Fruit fly (Drosophila melanogaster): ENCODE results near the gene CG7453.

Gene CG7453

dm6 chrX:19179696-19180255 is at the start of gene CG7453, which contains the start of gene CG7556 (continued):
- peak; percentile 12 for TF ChIP-seq gfzf (GFP tag; optimal IDR thresholded peaks at IDR 0.05)
- no peak for TF ChIP-seq run (tag; optimal IDR thresholded peaks at IDR 0.05)
- TF ChIP-seq MBD-R2 (GFP tag; IDR thresholded peaks at IDR 0.05): peak; percentile 83
- peak; percentile 35 for TF ChIP-seq Atf3 (GFP tag; optimal IDR thresholded peaks at IDR 0.05)
- TF ChIP-seq unc-4 (GFP tag; IDR thresholded peaks at IDR 0.05; ENCODE audit: partially characterized antibody): no peak
- no peak for TF ChIP-seq ara (GFP tag; IDR thresholded peaks at IDR 0.05)
- TF ChIP-seq Mes4 (GFP tag; optimal IDR thresholded peaks at IDR 0.05): peak; percentile 54
- peak; percentile 55 for TF ChIP-seq CG33557 (GFP tag; optimal IDR thresholded peaks at IDR 0.05)
- TF ChIP-seq CG15696 (tag; optimal IDR thresholded peaks at IDR 0.05): peak; percentile 74
- TF ChIP-seq az2 (GFP tag; optimal IDR thresholded peaks at IDR 0.05): peak; percentile 80
- peak; percentile 64 for TF ChIP-seq Dek (tag; optimal IDR thresholded peaks at IDR 0.05)
- peak; percentile 77 for TF ChIP-seq CG15269 (tag; optimal IDR thresholded peaks at IDR 0.05)
- TF ChIP-seq nmo (GFP tag; optimal IDR thresholded peaks at IDR 0.05): peak; percentile 80
- TF ChIP-seq NFAT (GFP tag; IDR thresholded peaks at IDR 0.05): 0 out of 2 replicates have a peak, but pooled peaks have one; percentile 3
- TF ChIP-seq B-H2 (GFP tag; optimal IDR thresholded peaks at IDR 0.05): peak; percentile 35
- TF ChIP-seq Mad (GFP tag; optimal IDR thresholded peaks at IDR 0.05): peak; percentile 60
- no peak for TF ChIP-seq Bgb (GFP tag; IDR thresholded peaks at IDR 0.05; ENCODE audit: partially characterized antibody)
- peak; percentile 12 for TF ChIP-seq CG1603 (tag; optimal IDR thresholded peaks at IDR 0.05)
- TF ChIP-seq dan (GFP tag; IDR thresholded peaks at IDR 0.05): no peak
- 0 out of 3 replicates have a peak, but pooled peaks have one; percentile 28 for TF ChIP-seq zfh1 (GFP tag; IDR thresholded peaks at IDR 0.05)
- TF ChIP-seq CG42726 (GFP tag; IDR thresholded peaks at IDR 0.05; ENCODE audit: partially characterized antibody): no peak
- TF ChIP-seq NC2α (GFP tag; optimal IDR thresholded peaks at IDR 0.05): peak; percentile 48
- TF ChIP-seq CG13287 (GFP tag; IDR thresholded peaks at IDR 0.05; ENCODE audit: partially characterized antibody): 0 out of 2 replicates have a peak, but pooled peaks have one; percentile 14
- no peak for TF ChIP-seq inv (GFP tag; IDR thresholded peaks at IDR 0.05; ENCODE audit: partially characterized antibody)
- TF ChIP-seq pan (optimal IDR thresholded peaks at IDR 0.05): no peak
- peak in 1 of 2 experiments; percentile 35 for TF ChIP-seq pan (GFP tag; optimal IDR thresholded peaks at IDR 0.05 in 1 of 2, IDR thresholded peaks at IDR 0.05 in 1 of 2)
- no peak for TF ChIP-seq abd-A (tag; optimal IDR thresholded peaks at IDR 0.05)
- TF ChIP-seq cad (GFP tag; optimal IDR thresholded peaks at IDR 0.05): no peak
- TF ChIP-seq fd102C (GFP tag; optimal IDR thresholded peaks at IDR 0.05): no peak
- peak; percentile 50 for TF ChIP-seq NK7.1 (GFP tag; optimal IDR thresholded peaks at IDR 0.05)
- TF ChIP-seq oc (tag; optimal IDR thresholded peaks at IDR 0.05): no peak
- TF ChIP-seq ftz-f1 (GFP tag; optimal IDR thresholded peaks at IDR 0.05): no peak
- no peak for TF ChIP-seq Oaz (GFP tag; IDR thresholded peaks at IDR 0.05)
- no peak for TF ChIP-seq CG1024 (GFP tag; IDR thresholded peaks at IDR 0.05)
- TF ChIP-seq Ravus (GFP tag; IDR thresholded peaks at IDR 0.05): no peak
- peak; percentile 54 for TF ChIP-seq CG9437 (GFP tag; optimal IDR thresholded peaks at IDR 0.05)
- peak; percentile 51; the same call in 2 of the 3 replicates for TF ChIP-seq CG7357 (GFP tag; IDR thresholded peaks at IDR 0.05)
- TF ChIP-seq Hr3 (GFP tag; optimal IDR thresholded peaks at IDR 0.05): peak; percentile 77
- TF ChIP-seq CG7987 (GFP tag; optimal IDR thresholded peaks at IDR 0.05): no peak
- peak; percentile 22 for TF ChIP-seq tap (tag; optimal IDR thresholded peaks at IDR 0.05)
- peak; percentile 18 for TF ChIP-seq crc (GFP tag; optimal IDR thresholded peaks at IDR 0.05)
- no peak for TF ChIP-seq CTCF (GFP tag; optimal IDR thresholded peaks at IDR 0.05)
- no peak for TF ChIP-seq Lpt (GFP tag; optimal IDR thresholded peaks at IDR 0.05)
- TF ChIP-seq CG7372 (GFP tag; IDR thresholded peaks at IDR 0.05): 0 out of 2 replicates have a peak, but pooled peaks have one; percentile 21
- peak; percentile 98 for TF ChIP-seq Ets65A (GFP tag)
- TF ChIP-seq fru (optimal IDR thresholded peaks at IDR 0.05): no peak
- peak; percentile 76 for TF ChIP-seq CG7839 (tag; optimal IDR thresholded peaks at IDR 0.05)
- peak; percentile 76 for TF ChIP-seq dysf (GFP tag; IDR thresholded peaks at IDR 0.05)
- peak; percentile 83 for TF ChIP-seq CG13775 (GFP tag; optimal IDR thresholded peaks at IDR 0.05)
- TF ChIP-seq kni (GFP tag; optimal IDR thresholded peaks at IDR 0.05): peak; percentile 7
- TF ChIP-seq Gug (GFP tag; IDR thresholded peaks at IDR 0.05): peak; percentile 38; the same call in 3 of the 4 replicates
